Fruit fly (Drosophila melanogaster): Measurements from ENCODE around the gene lectin-22C.

dm6 chr2L:2045265-2045664 lies 8.2 kb upstream of the lectin-22C start, which contains the start of gene Kebab:
- TF ChIP-seq CG9932 (GFP tag; IDR thresholded peaks at IDR 0.05) (no peak), CG10654 (GFP tag; optimal IDR thresholded peaks at IDR 0.05) (no peak), CG10431 (GFP tag; optimal IDR thresholded peaks at IDR 0.05) (no peak), CTCF (GFP tag; optimal IDR thresholded peaks at IDR 0.05) (no peak)
